Worm (Caenorhabditis elegans) whole organism, L4/young adult: ENCODE measurements around the gene nhr-63.
"Not testable (repeated sequence)": the region's sequence is repeated elsewhere in the genome, so short reads cannot be mapped to it uniquely, and the experiment has no call there.

Source experiments
- W03F9.2 ChIP-seq: fragments of 150-350 bp; optimal IDR thresholded peaks from 2 replicates; lab custom pipeline; 2014; ENCODE audit warnings: missing biosample characterization, missing genetic modification characterization
- dao-5 ChIP-seq: sonication (generic microtip); optimal IDR thresholded peaks from 2 replicates; lab custom pipeline; 2016; ENCODE audit warnings: missing genotype, missing genetic modification characterization, moderate library complexity, missing compliant biosample characterization

DNA sequence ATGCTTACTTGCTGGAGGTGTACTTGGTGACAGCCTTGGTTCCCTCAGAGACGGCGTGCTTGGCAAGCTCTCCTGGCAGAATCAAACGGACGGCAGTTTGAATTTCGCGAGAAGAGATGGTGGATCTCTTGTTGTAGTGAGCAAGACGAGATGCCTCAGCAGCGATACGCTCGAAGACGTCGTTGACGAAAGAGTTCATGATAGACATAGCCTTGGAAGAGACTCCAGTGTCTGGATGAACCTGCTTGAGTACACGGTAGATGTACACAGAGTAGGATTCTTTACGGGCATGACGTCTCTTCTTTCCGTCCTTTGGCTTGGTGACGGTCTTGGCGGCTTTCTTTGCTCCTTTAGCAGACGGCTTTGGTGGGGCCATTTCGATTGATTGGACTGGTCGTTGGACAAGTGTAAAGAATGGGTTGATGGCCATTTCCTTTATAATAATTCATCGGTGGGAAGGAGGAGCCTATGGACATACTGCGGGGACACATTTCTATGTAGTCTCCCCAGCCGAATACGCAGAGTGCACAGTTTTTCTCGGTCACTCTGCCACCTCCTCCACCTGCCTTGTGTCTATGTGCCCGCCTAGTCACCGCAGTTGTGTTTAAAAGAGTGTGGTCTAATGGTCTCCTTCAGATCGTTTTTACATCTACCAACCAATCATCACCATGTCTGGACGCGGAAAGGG, 37.9 kb downstream of the nhr-63 start, which contains the start of the genes his-4 and his-3:
- TF ChIP-seq dao-5, W03F9.2 (tag; lab: Kevin White, UChicago): not testable (repeated sequence)
